Fruit fly (Drosophila melanogaster): ENCODE measurements around the gene CG31882.

CG31882 gene

DNA sequence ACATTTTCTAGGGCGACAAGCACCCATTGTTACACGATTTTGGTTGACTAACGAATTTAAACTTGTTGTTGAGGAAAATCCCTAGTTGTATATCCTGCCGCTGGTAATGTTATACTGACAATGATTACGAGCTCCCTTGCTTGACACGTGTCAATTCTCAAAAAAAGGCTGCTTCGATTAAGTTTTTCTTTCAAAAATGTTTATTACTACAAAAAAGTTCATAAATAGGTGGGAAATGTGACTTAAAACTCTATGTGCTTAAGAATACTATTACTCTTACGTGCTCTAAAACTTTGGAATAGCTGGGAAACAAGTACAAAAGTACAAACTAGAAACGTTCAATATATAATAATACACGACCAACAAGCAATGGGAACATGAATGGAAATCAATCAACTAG, 45.5 kb downstream of the CG31882 start, which contains the start of gene CG31709:
Gene CG31709 (minus strand): TSS at position 101 of the 400 bp plus-strand sequence.
- no peak for TF ChIP-seq CG17806 (tag; optimal IDR thresholded peaks at IDR 0.05)
- no peak for TF ChIP-seq CG8159 (tag; optimal IDR thresholded peaks at IDR 0.05)
- no peak for TF ChIP-seq CG32121 (GFP tag; IDR thresholded peaks at IDR 0.05)

DNA sequence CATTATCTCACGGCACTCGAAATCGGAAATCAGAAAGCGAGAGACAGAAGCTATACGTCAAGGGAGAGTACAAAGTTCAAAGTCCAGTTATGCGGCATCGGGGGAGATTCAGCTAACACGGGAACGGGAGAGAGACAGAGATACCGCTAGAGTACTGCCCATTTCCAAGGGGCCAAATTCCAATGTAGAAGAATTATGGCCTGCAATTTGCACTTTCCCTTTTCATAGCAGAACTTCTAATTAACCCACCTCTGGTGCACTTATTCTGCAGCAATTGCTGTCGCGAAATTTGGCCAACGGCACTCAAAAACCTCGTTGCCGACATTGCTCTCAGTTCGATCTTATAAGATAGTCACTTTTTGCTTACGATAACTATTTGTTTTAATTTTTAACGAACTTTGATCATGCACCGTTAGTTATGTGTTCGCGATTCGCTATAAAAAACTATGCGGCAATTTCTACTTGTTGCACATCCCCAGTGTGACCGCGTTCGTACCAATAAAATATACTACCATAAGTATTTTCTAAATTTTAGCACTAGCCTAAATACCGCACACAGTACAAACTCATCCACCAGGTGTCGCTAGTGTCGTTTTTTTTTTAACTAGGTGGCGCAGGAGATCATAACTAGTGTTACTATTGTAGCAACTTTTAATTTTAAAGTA, 48.7 kb downstream of the CG31882 start, which contains the start of gene Mtpalpha:
Gene Mtpalpha (minus strand): TSS at position 501 of the 665 bp plus-strand sequence.
- TF ChIP-seq CG15710 (tag; optimal IDR thresholded peaks at IDR 0.05) (peak; percentile 68), CG34367 (tag; optimal IDR thresholded peaks at IDR 0.05) (peak; percentile 87), Snoo (tag; optimal IDR thresholded peaks at IDR 0.05) (peak; percentile 93), rn (GFP tag; IDR thresholded peaks at IDR 0.05) (peak; percentile 43; the same call in 1 of the 2 replicates), Pif1B (GFP tag; optimal IDR thresholded peaks at IDR 0.05) (peak; percentile 91), Ets98B (GFP tag; IDR thresholded peaks at IDR 0.05) (peak; percentile 92), CG4496 (GFP tag; IDR thresholded peaks at IDR 0.05) (peak; percentile 96), CG8301 (tag; optimal IDR thresholded peaks at IDR 0.05) (peak; percentile 95), CG10348 (GFP tag; IDR thresholded peaks at IDR 0.05) (no peak), CG17806 (tag; optimal IDR thresholded peaks at IDR 0.05) (peak; percentile 75), CG9948 (tag; optimal IDR thresholded peaks at IDR 0.05) (peak; percentile 68), CG13204 (GFP tag; optimal IDR thresholded peaks at IDR 0.05) (peak; percentile 99), EcR (GFP tag; optimal IDR thresholded peaks at IDR 0.05) (peak; percentile 33), CG12605 (GFP tag; IDR thresholded peaks at IDR 0.05) (peak; percentile 95), CG8159 (tag; optimal IDR thresholded peaks at IDR 0.05) (peak; percentile 80), fd96Ca (GFP tag; IDR thresholded peaks at IDR 0.05) (peak; percentile 85), gl (tag; optimal IDR thresholded peaks at IDR 0.05) (peak; percentile 99), CG32121 (GFP tag; IDR thresholded peaks at IDR 0.05) (peak; percentile 88), CG14655 (GFP tag; optimal IDR thresholded peaks at IDR 0.05) (peak; percentile 95), D1 (tag; optimal IDR thresholded peaks at IDR 0.05) (peak; percentile 13), Pif1A (GFP tag; optimal IDR thresholded peaks at IDR 0.05) (peak; percentile 95)
